Fruit fly (Drosophila melanogaster) whole organism, pupa: ENCODE measurements around the gene SrpRalpha.

ENCODE experiments used
- CG10348 ChIP-seq: fragments of 200-800 bp; sonication (Bioruptor generic); IDR thresholded peaks from 2 replicates; pipeline ENCODE4 v1.3.6; 2022; ENCODE audit warnings: missing biosample characterization, missing genetic modification characterization
- CG12605 ChIP-seq: fragments of 200-800 bp; sonication (Bioruptor generic); IDR thresholded peaks from 2 replicates; pipeline ENCODE4 v1.3.6; 2022; ENCODE audit warnings: missing biosample characterization, missing genetic modification characterization
- CG13204 ChIP-seq: fragments of 200-800 bp; sonication (Bioruptor generic); optimal IDR thresholded peaks from 2 replicates; lab custom pipeline; 2018; ENCODE audit warnings: missing biosample characterization, mild to moderate bottlenecking, missing genetic modification characterization, moderate library complexity
- CG15710 ChIP-seq: fragments of 200-800 bp; sonication (Bioruptor generic); optimal IDR thresholded peaks from 2 replicates; lab custom pipeline; 2018; ENCODE audit warnings: missing biosample characterization, mild to moderate bottlenecking, missing genetic modification characterization, moderate library complexity
- CG32121 ChIP-seq: fragments of 200-800 bp; sonication (Bioruptor generic); IDR thresholded peaks from 2 replicates; pipeline ENCODE4 v1.3.6; 2022; ENCODE audit warnings: missing biosample characterization, missing genetic modification characterization
- CG9948 ChIP-seq: fragments of 200-800 bp; sonication (Bioruptor generic); optimal IDR thresholded peaks from 2 replicates; lab custom pipeline; 2018; ENCODE audit warnings: missing biosample characterization, mild to moderate bottlenecking, missing genetic modification characterization, moderate library complexity
- EcR ChIP-seq: fragments of 200-800 bp; sonication (Bioruptor generic); optimal IDR thresholded peaks from 3 replicates; lab custom pipeline; 2019; ENCODE audit warnings: missing biosample characterization, missing genetic modification characterization, mild to moderate bottlenecking, moderate library complexity, missing genetic modification reagents
- Pif1B ChIP-seq: fragments of 200-800 bp; sonication (Bioruptor generic); optimal IDR thresholded peaks from 3 replicates; lab custom pipeline; 2016; ENCODE audit warnings: missing biosample characterization, missing genetic modification characterization

DNA sequence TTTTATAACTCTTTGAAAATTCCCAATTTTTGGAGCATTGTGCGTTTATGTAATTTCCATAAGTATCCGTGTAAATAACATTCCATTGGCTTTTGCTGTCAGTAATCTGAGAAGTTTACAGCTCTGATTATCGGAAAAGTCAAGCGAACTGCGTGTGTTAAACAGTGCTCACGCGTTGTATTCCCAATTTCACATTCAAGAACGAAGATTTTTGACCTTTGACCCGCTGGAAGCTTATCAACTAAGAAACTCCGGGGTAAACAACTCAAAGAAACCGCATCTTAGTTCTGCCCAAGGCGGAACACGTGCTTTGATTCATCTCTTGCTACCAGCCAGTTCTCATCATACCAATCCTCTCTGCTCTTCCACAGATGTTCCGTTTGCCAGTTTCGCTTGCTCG, 19.2 kb downstream of the SrpRalpha start:
- TF ChIP-seq Pif1B (GFP tag; lab: Kevin White, UChicago) (no peak), CG13204 (GFP tag; lab: Kevin White, UChicago) (no peak), CG12605 (GFP tag; lab: Robert Waterston, UW) (no peak), CG32121 (GFP tag; lab: Robert Waterston, UW) (no peak), CG15710 (tag; lab: Kevin White, UChicago) (no peak), EcR (GFP tag; lab: Kevin White, UChicago) (no peak), CG9948 (tag; lab: Kevin White, UChicago) (no peak), CG10348 (no peak)
